Fruit fly (Drosophila melanogaster): ENCODE measurements around the gene AcCoAS.

Gene AcCoAS

dm6 chr3L:21276296-21277257, 3.5 kb downstream of the AcCoAS start (continued):
- TF ChIP-seq CG7368 (GFP tag; optimal IDR thresholded peaks at IDR 0.05) = no peak
- TF ChIP-seq CG6808 (GFP tag; optimal IDR thresholded peaks at IDR 0.05) = peak; percentile 34
- no peak for TF ChIP-seq salr (GFP tag; optimal IDR thresholded peaks at IDR 0.05)
- TF ChIP-seq CG15336 (GFP tag; IDR thresholded peaks at IDR 0.05) = no peak
- TF ChIP-seq net (GFP tag; optimal IDR thresholded peaks at IDR 0.05) = no peak
- no peak for TF ChIP-seq CG9139 (GFP tag; optimal IDR thresholded peaks at IDR 0.05)
- no peak for TF ChIP-seq CG11294 (GFP tag; IDR thresholded peaks at IDR 0.05)
- no peak for TF ChIP-seq vri (GFP tag; optimal IDR thresholded peaks at IDR 0.05)
- TF ChIP-seq Smox (GFP tag; optimal IDR thresholded peaks at IDR 0.05) = peak; percentile 49
- TF ChIP-seq eg (GFP tag; IDR thresholded peaks at IDR 0.05) = peak; percentile 42; the same call in 1 of the 3 replicates
- TF ChIP-seq Hr4 (GFP tag; optimal IDR thresholded peaks at IDR 0.05) = no peak
- TF ChIP-seq spab (GFP tag; optimal IDR thresholded peaks at IDR 0.05) = no peak
- no peak for TF ChIP-seq CG1621 (tag; optimal IDR thresholded peaks at IDR 0.05)
- no peak for TF ChIP-seq CG8319 (GFP tag; optimal IDR thresholded peaks at IDR 0.05)
- no peak for TF ChIP-seq Gug (GFP tag; IDR thresholded peaks at IDR 0.05)
- TF ChIP-seq CG6276 (GFP tag; optimal IDR thresholded peaks at IDR 0.05) = no peak
- peak; percentile 8 for TF ChIP-seq CG8632 (GFP tag; optimal IDR thresholded peaks at IDR 0.05)
- TF ChIP-seq CG6854 (GFP tag; optimal IDR thresholded peaks at IDR 0.05) = no peak
- TF ChIP-seq CG8119 (GFP tag; IDR thresholded peaks at IDR 0.05) = no peak
- TF ChIP-seq CG11902 (GFP tag; optimal IDR thresholded peaks at IDR 0.05) = peak; percentile 1
- peak; percentile 10 for TF ChIP-seq CG3032 (tag; optimal IDR thresholded peaks at IDR 0.05)
- TF ChIP-seq Ets21C (GFP tag; optimal IDR thresholded peaks at IDR 0.05) = peak; percentile 48
- TF ChIP-seq CG6792 (GFP tag; optimal IDR thresholded peaks at IDR 0.05) = peak; percentile 5
- TF ChIP-seq Eip93F (GFP tag; optimal IDR thresholded peaks at IDR 0.05) = no peak
- TF ChIP-seq topi (GFP tag; optimal IDR thresholded peaks at IDR 0.05) = peak; percentile 53
- no peak for TF ChIP-seq fd59A (GFP tag; optimal IDR thresholded peaks at IDR 0.05)
- TF ChIP-seq Blimp-1 (GFP tag; optimal IDR thresholded peaks at IDR 0.05) = no peak
- TF ChIP-seq lz (GFP tag; optimal IDR thresholded peaks at IDR 0.05) = peak; percentile 51

dm6 chr3L:21275921-21276295, 4.1 kb downstream of the AcCoAS start:
- peak; percentile 69 for TF ChIP-seq svp (GFP tag)
- TF ChIP-seq cyc (GFP tag; optimal IDR thresholded peaks at IDR 0.05) = no peak

DNA sequence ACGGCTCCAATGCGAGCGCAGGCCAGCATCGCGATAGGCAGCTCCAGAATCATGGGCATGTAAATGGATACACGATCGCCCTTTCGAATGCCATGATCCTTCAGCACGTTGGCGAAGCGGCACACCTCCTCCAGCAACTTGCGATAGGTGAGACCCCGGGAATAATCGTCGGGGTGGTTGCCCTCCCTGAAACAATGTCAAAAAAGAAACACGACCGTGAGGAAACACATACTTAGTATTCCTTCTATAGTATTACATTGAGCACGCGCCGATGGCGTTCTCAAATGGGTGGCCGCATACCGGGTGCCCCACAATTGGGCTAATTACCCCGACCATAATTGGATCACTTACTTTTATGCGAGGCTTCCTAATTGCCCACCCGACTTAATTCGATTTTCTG, 6.5 kb downstream of the AcCoAS start:
- TF ChIP-seq spab (GFP tag; optimal IDR thresholded peaks at IDR 0.05) (no peak), svp (GFP tag) (peak; percentile 95), Hr4 (GFP tag; optimal IDR thresholded peaks at IDR 0.05) (no peak)

DNA sequence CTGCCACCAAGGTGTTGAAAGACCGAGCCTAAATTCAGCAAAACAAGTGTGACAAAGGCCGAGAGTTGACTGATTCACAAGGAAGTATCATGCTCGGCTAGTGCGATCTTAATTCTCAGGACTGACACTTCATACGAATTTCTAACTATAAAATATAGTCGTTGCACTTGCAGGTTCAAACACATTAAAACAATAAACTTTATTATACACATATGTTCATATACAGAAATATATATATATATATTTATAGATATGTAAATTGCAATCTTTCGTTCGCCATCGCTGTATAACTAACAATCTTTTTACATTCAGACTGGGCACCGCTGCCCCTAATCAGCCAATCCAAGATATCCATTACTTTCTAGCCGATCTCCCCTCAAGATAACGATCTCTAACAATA, 9.6 kb downstream of the AcCoAS start, which contains the start of gene CG9389:
Gene CG9389 (minus strand): TSS at position 101 of the 400 bp plus-strand sequence.
- TF ChIP-seq CG10669 (GFP tag; optimal IDR thresholded peaks at IDR 0.05) = no peak
- no peak for TF ChIP-seq CG15336 (GFP tag; IDR thresholded peaks at IDR 0.05)
- TF ChIP-seq CG7368 (GFP tag; optimal IDR thresholded peaks at IDR 0.05) = no peak
- TF ChIP-seq dsx (GFP tag; optimal IDR thresholded peaks at IDR 0.05; ENCODE audit: poor library complexity, severe bottlenecking) = no peak
- no peak for TF ChIP-seq fkh (GFP tag; optimal IDR thresholded peaks at IDR 0.05)
- no peak for TF ChIP-seq fd85E (GFP tag; optimal IDR thresholded peaks at IDR 0.05)
- no peak for TF ChIP-seq CG11294 (GFP tag; IDR thresholded peaks at IDR 0.05)
- no peak for TF ChIP-seq CG6163 (GFP tag; IDR thresholded peaks at IDR 0.05)
- no peak for TF ChIP-seq CG16779 (tag; optimal IDR thresholded peaks at IDR 0.05)

Data from whole organism, prepupa.